Fruit fly (Drosophila melanogaster) whole organism, wandering third instar larva: ENCODE measurements around the gene CSN8.
A peak's percentile ranks its signal among the peaks of the same experiment; 100 is the strongest.

Experiments
- CrebA ChIP-seq: fragments of 200-800 bp; sonication (Bioruptor generic); optimal IDR thresholded peaks from 2 replicates; lab custom pipeline; 2016; ENCODE audit warnings: missing biosample characterization, mild to moderate bottlenecking, missing genetic modification characterization, borderline replicate concordance
- Myc ChIP-seq: fragments of >200 bp; optimal IDR thresholded peaks from 2 replicates; lab custom pipeline; 2017
- ey ChIP-seq: fragments of 200-800 bp; sonication (Bioruptor generic); optimal IDR thresholded peaks from 2 replicates; lab custom pipeline; 2016; ENCODE audit warnings: missing biosample characterization, missing genetic modification characterization
- fru ChIP-seq: fragments of 200-800 bp; sonication (Bioruptor generic); optimal IDR thresholded peaks from 3 replicates; lab custom pipeline; 2016; ENCODE audit warnings: missing biosample characterization, mild to moderate bottlenecking, missing genetic modification characterization
- h ChIP-seq: fragments of 200-800 bp; sonication (Bioruptor generic); optimal IDR thresholded peaks from 3 replicates; lab custom pipeline; 2016; ENCODE audit warnings: missing biosample characterization, mild to moderate bottlenecking, missing genetic modification characterization
- rgr ChIP-seq: fragments of 200-800 bp; sonication (Bioruptor generic); optimal IDR thresholded peaks from 3 replicates; lab custom pipeline; 2016; ENCODE audit warnings: missing biosample characterization, mild to moderate bottlenecking, missing genetic modification characterization
- sv ChIP-seq: fragments of 200-800 bp; sonication (Bioruptor generic); optimal IDR thresholded peaks from 3 replicates; lab custom pipeline; 2016; ENCODE audit warnings: missing biosample characterization, missing genetic modification characterization
- usp ChIP-seq: fragments of >200 bp; optimal IDR thresholded peaks from 2 replicates; lab custom pipeline; 2017; ENCODE audit warnings: missing biosample characterization, missing genetic modification characterization

DNA sequence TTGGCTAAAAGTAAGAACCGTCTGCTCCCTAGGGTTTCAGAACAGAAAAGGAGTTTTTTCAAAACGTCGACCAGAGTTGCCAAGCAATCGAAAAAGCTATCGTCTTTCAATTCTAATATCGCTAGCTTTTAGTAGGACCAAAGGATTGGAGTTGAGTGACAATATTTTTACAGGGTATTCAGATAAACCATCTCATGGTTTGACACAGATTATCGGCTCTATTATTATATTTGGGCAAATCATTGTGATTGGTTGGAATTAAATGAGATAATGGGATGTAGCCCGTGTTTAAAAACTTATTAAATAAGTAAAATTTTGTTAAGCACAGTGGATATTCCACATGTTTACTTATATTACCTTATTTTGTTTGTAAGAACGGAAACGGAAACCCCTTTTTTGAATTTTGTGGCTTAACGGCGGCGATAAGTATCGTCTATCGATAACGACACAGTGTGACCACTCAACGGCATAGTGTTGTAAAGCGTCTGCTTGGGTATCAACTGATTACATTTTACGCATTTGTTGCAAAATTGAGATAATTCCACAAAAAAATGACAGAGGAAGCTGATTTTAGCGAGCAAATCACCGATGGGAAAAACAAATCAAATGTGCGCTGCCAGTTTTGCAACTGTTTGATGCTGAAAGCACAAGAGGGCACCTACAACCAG is 44.7 kb upstream of the CSN8 start, which contains the start of the genes mtsh and strat:
- peak; percentile 63 for TF ChIP-seq rgr (GFP tag; lab: Kevin White, UChicago)
- no peak for TF ChIP-seq usp (GFP tag; lab: Kevin White, UChicago)
- TF ChIP-seq h: no peak
- TF ChIP-seq fru (GFP tag; lab: Kevin White, UChicago): no peak
- TF ChIP-seq ey: peak; percentile 11
- TF ChIP-seq CrebA (GFP tag; lab: Kevin White, UChicago): no peak
- no peak for TF ChIP-seq sv (GFP tag; lab: Kevin White, UChicago)
- TF ChIP-seq Myc (lab: Kevin White, UChicago): no peak
